Fruit fly (Drosophila melanogaster): Measurements from ENCODE around the gene CG33640.

DNA sequence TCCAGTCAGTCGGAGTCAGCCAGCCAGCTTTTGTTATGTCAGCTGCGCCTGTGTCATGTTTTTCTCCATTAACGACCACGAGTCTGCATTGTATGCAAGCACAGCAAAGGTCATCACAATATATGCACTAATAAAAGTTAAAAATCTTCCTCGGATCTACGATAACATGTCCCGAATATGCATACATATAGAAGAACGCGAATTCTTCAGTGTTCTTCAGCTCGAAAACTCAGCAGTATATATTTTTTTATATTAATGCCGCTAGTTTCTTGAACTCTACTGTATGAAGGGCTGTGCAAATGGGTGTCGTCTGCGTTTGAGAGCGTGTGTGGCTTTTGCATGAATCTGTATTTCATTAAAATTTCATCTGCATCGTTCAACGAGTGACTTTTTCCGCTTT is 45.4 kb upstream of the CG33640 start:
- no peak for TF ChIP-seq Dll (optimal IDR thresholded peaks at IDR 0.05)
- TF ChIP-seq psq (optimal IDR thresholded peaks at IDR 0.05) = no peak
- no peak for TF ChIP-seq usp (GFP tag; optimal IDR thresholded peaks at IDR 0.05)
- no peak for TF ChIP-seq pan (optimal IDR thresholded peaks at IDR 0.05)
- TF ChIP-seq EcR (GFP tag; optimal IDR thresholded peaks at IDR 0.05) = peak in 1 of 2 experiments; percentile 4
